Fruit fly (Drosophila melanogaster): ENCODE measurements around the gene trh.

trh gene

DNA sequence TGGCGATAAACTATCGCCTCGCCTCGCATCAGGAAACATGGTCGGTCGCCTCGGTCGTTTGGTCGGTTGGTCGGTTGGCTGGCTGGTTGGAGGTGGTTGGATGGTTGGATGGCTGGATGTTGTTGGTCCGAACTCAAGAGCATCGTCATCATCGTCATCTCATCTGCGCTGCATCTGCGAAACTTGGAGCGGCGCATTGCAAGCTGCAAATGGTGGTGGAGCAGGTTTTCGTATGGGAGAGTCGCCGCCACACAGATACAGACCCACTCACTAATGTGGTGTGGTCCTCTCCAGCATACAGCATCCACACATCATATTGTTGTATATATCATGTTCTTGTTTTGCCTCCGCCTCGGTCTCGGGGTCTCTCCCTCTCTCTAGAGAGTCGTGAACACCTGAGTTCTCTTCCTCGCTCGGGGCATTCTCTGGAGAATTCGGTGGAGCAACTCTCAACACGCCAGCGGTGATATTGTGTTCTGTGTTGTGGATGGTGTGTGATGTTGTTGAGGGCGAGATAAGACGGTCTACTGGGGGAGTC lies at the start of gene trh:
trh (minus strand) TSS at position 12 of the 538 bp plus-strand sequence.
- TF ChIP-seq h (GFP tag; optimal IDR thresholded peaks at IDR 0.05) (no peak), Mio (GFP tag; optimal IDR thresholded peaks at IDR 0.05) (no peak), CrebA (GFP tag; optimal IDR thresholded peaks at IDR 0.05; ENCODE audit: borderline replicate concordance) (peak; percentile 23), GATAd (GFP tag; optimal IDR thresholded peaks at IDR 0.05) (no peak), usp (GFP tag; optimal IDR thresholded peaks at IDR 0.05) (no peak), Dif (GFP tag; optimal IDR thresholded peaks at IDR 0.05; ENCODE audit: partially characterized antibody) (peak; percentile 60), Vsx2 (GFP tag; optimal IDR thresholded peaks at IDR 0.05; ENCODE audit: partially characterized antibody) (peak; percentile 8), HLH106 (tag; optimal IDR thresholded peaks at IDR 0.05) (no peak), Abd-B (GFP tag; optimal IDR thresholded peaks at IDR 0.05) (no peak), CG9705 (GFP tag; optimal IDR thresholded peaks at IDR 0.05) (no peak), dl (GFP tag; optimal IDR thresholded peaks at IDR 0.05; ENCODE audit: insufficient read depth in 1 of 2, partially characterized antibody in 2 of 2) (peak; percentile 61 to 66), sv (GFP tag; optimal IDR thresholded peaks at IDR 0.05) (no peak)

DNA sequence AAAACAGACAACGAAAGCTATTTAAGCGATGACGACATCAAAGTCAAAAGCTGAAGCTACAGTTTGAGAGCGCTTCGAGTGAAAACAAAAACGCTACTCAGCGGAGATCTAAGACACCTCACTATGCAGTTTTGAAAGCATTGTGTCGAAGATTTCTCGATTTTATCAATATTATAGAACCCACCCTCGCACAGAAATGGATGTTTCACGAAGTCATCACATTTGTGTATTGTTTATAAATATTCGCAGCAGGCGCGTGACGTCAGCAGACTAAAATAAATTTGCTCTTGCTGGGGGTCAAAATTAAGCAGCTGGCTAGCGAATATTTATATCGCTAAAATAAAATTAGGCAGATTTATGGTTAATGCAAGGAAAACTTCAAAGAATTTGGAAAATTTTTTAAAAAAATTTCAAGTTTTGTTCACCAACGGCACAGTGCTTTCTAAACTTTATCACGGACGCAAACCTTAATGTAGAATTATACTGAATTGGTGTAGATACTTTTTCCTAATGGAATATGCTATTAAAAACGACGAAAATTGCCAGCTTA lies 49.3 kb upstream of the trh start:
- TF ChIP-seq CG32264 (GFP tag; optimal IDR thresholded peaks at IDR 0.05), result no peak
- peak; percentile 81 for TF ChIP-seq Myc (optimal IDR thresholded peaks at IDR 0.05)

DNA sequence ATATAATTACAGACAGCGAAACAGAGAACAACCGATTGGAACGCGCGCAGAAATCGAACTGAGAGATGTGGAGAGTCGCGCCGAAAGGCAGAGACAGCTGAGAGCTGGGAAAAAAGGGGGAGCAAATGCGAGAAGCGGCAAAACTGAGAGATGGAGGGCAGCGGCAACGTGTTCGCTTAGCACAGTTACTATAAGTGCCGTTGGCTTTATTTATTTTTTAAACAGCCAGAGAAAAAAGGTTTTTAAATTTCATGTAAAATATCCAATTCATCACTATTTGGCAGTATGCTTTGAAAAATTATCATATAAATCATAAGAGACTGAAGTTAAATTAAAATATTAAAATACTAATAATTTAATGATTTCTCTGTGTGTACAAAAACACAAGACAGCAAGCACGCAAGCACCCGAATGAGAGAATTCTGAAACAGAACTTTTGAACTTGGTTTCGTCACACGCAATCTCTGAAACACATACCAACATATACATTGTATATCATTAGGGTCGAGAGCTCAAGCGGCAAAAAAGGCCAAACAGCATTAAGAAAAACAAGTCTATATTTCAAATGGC lies 48.7 kb upstream of the trh start:
- no peak for TF ChIP-seq Myc (optimal IDR thresholded peaks at IDR 0.05)
- TF ChIP-seq tai (GFP tag; optimal IDR thresholded peaks at IDR 0.05), result no peak
- TF ChIP-seq psq (GFP tag; optimal IDR thresholded peaks at IDR 0.05), result peak; percentile 72
- TF ChIP-seq br (GFP tag; optimal IDR thresholded peaks at IDR 0.05), result peak; percentile 69
- no peak for TF ChIP-seq dsf (GFP tag; optimal IDR thresholded peaks at IDR 0.05; ENCODE audit: borderline replicate concordance)
- no peak for TF ChIP-seq Dfd (GFP tag; optimal IDR thresholded peaks at IDR 0.05)
- TF ChIP-seq woc (GFP tag; optimal IDR thresholded peaks at IDR 0.05), result peak; percentile 10
- TF ChIP-seq CG32264 (GFP tag; optimal IDR thresholded peaks at IDR 0.05), result no peak
- peak; percentile 74 for TF ChIP-seq rgr (GFP tag; optimal IDR thresholded peaks at IDR 0.05)
- TF ChIP-seq Sp1 (GFP tag; optimal IDR thresholded peaks at IDR 0.05), result peak; percentile 75
- no peak for TF ChIP-seq sage (GFP tag; optimal IDR thresholded peaks at IDR 0.05)
- no peak for TF ChIP-seq CrebA (GFP tag; optimal IDR thresholded peaks at IDR 0.05; ENCODE audit: borderline replicate concordance)
- no peak for TF ChIP-seq Mio (GFP tag; optimal IDR thresholded peaks at IDR 0.05)
- TF ChIP-seq GATAd (GFP tag; optimal IDR thresholded peaks at IDR 0.05), result no peak
- TF ChIP-seq CG9705 (GFP tag; optimal IDR thresholded peaks at IDR 0.05), result peak; percentile 34
- TF ChIP-seq dmrt93B (GFP tag; optimal IDR thresholded peaks at IDR 0.05), result peak; percentile 56
- TF ChIP-seq Hr78 (GFP tag; optimal IDR thresholded peaks at IDR 0.05), result no peak
- peak; percentile 58 for TF ChIP-seq ey (GFP tag; optimal IDR thresholded peaks at IDR 0.05)
- TF ChIP-seq Abd-B (GFP tag; optimal IDR thresholded peaks at IDR 0.05), result no peak
- no peak for TF ChIP-seq usp (GFP tag; optimal IDR thresholded peaks at IDR 0.05)
- TF ChIP-seq sv (GFP tag; optimal IDR thresholded peaks at IDR 0.05), result peak; percentile 30
- TF ChIP-seq Hr83 (GFP tag; optimal IDR thresholded peaks at IDR 0.05; ENCODE audit: poor library complexity, severe bottlenecking), result peak; percentile 14
- no peak for TF ChIP-seq lola (GFP tag; optimal IDR thresholded peaks at IDR 0.05)
- no peak for TF ChIP-seq Vsx2 (GFP tag; optimal IDR thresholded peaks at IDR 0.05; ENCODE audit: partially characterized antibody)
- TF ChIP-seq OdsH (GFP tag; optimal IDR thresholded peaks at IDR 0.05), result peak; percentile 75
- TF ChIP-seq fru (GFP tag; optimal IDR thresholded peaks at IDR 0.05), result peak; percentile 68
- TF ChIP-seq HLH106 (tag; optimal IDR thresholded peaks at IDR 0.05), result peak; percentile 78
- TF ChIP-seq Rel (GFP tag; optimal IDR thresholded peaks at IDR 0.05), result peak; percentile 48
- TF ChIP-seq Rel (tag; optimal IDR thresholded peaks at IDR 0.05), result no peak
- peak; percentile 52 for TF ChIP-seq Hnf4 (GFP tag; optimal IDR thresholded peaks at IDR 0.05)
- peak in 1 of 2 experiments; percentile 84 for TF ChIP-seq foxo (GFP tag; optimal IDR thresholded peaks at IDR 0.05)
- no peak for TF ChIP-seq pan (optimal IDR thresholded peaks at IDR 0.05)
- no peak for TF ChIP-seq N (GFP tag; optimal IDR thresholded peaks at IDR 0.05)
- TF ChIP-seq h (GFP tag; optimal IDR thresholded peaks at IDR 0.05), result peak; percentile 70
- no peak for TF ChIP-seq brk (GFP tag; optimal IDR thresholded peaks at IDR 0.05)
- peak; percentile 15 for TF ChIP-seq Dif (GFP tag; optimal IDR thresholded peaks at IDR 0.05; ENCODE audit: partially characterized antibody)
- TF ChIP-seq dl (GFP tag; optimal IDR thresholded peaks at IDR 0.05; ENCODE audit: insufficient read depth in 1 of 2, partially characterized antibody in 2 of 2), result no peak
- TF ChIP-seq Jra (GFP tag; optimal IDR thresholded peaks at IDR 0.05), result no peak
- TF ChIP-seq jim (GFP tag; optimal IDR thresholded peaks at IDR 0.05), result no peak

Measured in whole organism, wandering third instar larva.